Worm (Caenorhabditis elegans): ENCODE results near the gene C44H4.4.
A peak's percentile ranks its signal among the peaks of the same experiment; 100 is the strongest.

The C44H4.4 gene

DNA sequence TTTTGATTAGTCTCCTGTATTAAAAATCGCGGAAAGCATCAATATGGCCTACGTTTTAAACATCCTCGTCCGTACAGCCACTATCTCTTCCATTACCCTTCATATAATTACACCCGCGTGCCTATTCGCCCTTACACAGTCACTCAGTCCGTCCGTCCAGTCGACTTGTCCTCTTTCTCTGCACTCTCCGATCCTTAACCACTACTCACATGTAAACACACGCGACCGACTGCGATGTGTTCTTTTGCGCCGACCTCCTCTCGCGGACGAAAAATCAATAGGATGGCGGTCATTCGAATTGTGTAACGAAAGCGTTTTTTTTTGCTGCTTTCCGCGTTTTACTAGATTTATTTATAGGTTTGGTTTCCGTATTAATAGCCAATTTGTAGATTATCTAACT is 13.8 kb upstream of the C44H4.4 start, which contains the start of gene eor-2 (continued):
- TF ChIP-seq vab-15 (tag; optimal IDR thresholded peaks at IDR 0.05) (no peak), skn-1 (tag; optimal IDR thresholded peaks at IDR 0.05) (peak; percentile 12), hlh-17 (GFP tag; optimal IDR thresholded peaks at IDR 0.05; ENCODE audit: borderline replicate concordance) (no peak), alr-1 (tag; optimal IDR thresholded peaks at IDR 0.05; ENCODE audit: borderline replicate concordance) (no peak), pag-3 (tag; optimal IDR thresholded peaks at IDR 0.05; ENCODE audit: borderline replicate concordance, insufficient read depth) (no peak), C34B4.2 (tag; optimal IDR thresholded peaks at IDR 0.05) (no peak), tbx-2 (tag; optimal IDR thresholded peaks at IDR 0.05) (peak; percentile 66), nhr-84 (tag; optimal IDR thresholded peaks at IDR 0.05) (no peak), nhr-77 (tag; optimal IDR thresholded peaks at IDR 0.05) (no peak), ceh-90 (tag; optimal IDR thresholded peaks at IDR 0.05) (no peak), nhr-20 (tag; optimal IDR thresholded peaks at IDR 0.05) (peak; percentile 79), F16B12.6 (tag; optimal IDR thresholded peaks at IDR 0.05) (no peak), ceh-82 (tag; optimal IDR thresholded peaks at IDR 0.05) (peak in 2 of 3 experiments; percentile 40 to 81), fos-1 (tag; optimal IDR thresholded peaks at IDR 0.05) (no peak), swsn-7 (tag; optimal IDR thresholded peaks at IDR 0.05) (peak; percentile 68), mdl-1 (tag; optimal IDR thresholded peaks at IDR 0.05) (peak; percentile 19 to 96), ceh-63 (GFP tag; optimal IDR thresholded peaks at IDR 0.05) (no peak), fkh-8 (tag; optimal IDR thresholded peaks at IDR 0.05) (peak; percentile 13), zag-1 (tag; optimal IDR thresholded peaks at IDR 0.05) (no peak), egl-27 (tag; optimal IDR thresholded peaks at IDR 0.05) (no peak), jun-1 (tag; optimal IDR thresholded peaks at IDR 0.05) (peak; percentile 80), lin-35 (GFP tag; optimal IDR thresholded peaks at IDR 0.05) (peak; percentile 47 to 81), nhr-12 (tag; optimal IDR thresholded peaks at IDR 0.05) (no peak), egl-13 (tag; optimal IDR thresholded peaks at IDR 0.05) (no peak), ces-1 (GFP tag; optimal IDR thresholded peaks at IDR 0.05) (no peak), nhr-71 (tag; optimal IDR thresholded peaks at IDR 0.05) (peak; percentile 82), lir-3 (tag; optimal IDR thresholded peaks at IDR 0.05; ENCODE audit: poor library complexity) (no peak), nhr-237 (tag; optimal IDR thresholded peaks at IDR 0.05) (no peak), mab-9 (GFP tag; IDR thresholded peaks at IDR 0.05) (no peak), dsc-1 (tag; optimal IDR thresholded peaks at IDR 0.05) (peak; percentile 42), unc-98 (GFP tag; IDR thresholded peaks at IDR 0.05) (no peak), pax-3 (tag; optimal IDR thresholded peaks at IDR 0.05) (no peak), lsy-2 (tag; optimal IDR thresholded peaks at IDR 0.05) (peak; percentile 47 to 65), rnt-1 (tag; optimal IDR thresholded peaks at IDR 0.05) (no peak), hpl-2 (GFP tag; optimal IDR thresholded peaks at IDR 0.05) (no peak), C16A3.4 (tag; optimal IDR thresholded peaks at IDR 0.05) (peak; percentile 16), hlh-4 (tag; optimal IDR thresholded peaks at IDR 0.05) (no peak), elt-3 (tag; optimal IDR thresholded peaks at IDR 0.05) (peak in 2 of 6 experiments; percentile 62 to 77), isw-1 (GFP tag; IDR thresholded peaks at IDR 0.05) (peak; percentile 5; the same call in 1 of the 2 replicates), efl-1 (optimal IDR thresholded peaks at IDR 0.05) (peak; percentile 24 to 49), efl-1 (GFP tag; optimal IDR thresholded peaks at IDR 0.05 in 1 of 2) (peak; percentile 40 to 93), sptf-1 (tag; optimal IDR thresholded peaks at IDR 0.05) (no peak), fkh-4 (tag; optimal IDR thresholded peaks at IDR 0.05; ENCODE audit: borderline replicate concordance) (no peak), blmp-1 (tag; optimal IDR thresholded peaks at IDR 0.05) (peak; percentile 78), lin-14 (GFP tag; optimal IDR thresholded peaks at IDR 0.05) (peak; percentile 96), zip-4 (GFP tag; optimal IDR thresholded peaks at IDR 0.05) (no peak), tlp-1 (tag; optimal IDR thresholded peaks at IDR 0.05) (no peak), mef-2 (tag; optimal IDR thresholded peaks at IDR 0.05) (no peak), ceh-8 (GFP tag; optimal IDR thresholded peaks at IDR 0.05) (no peak), ztf-4 (tag; optimal IDR thresholded peaks at IDR 0.05) (peak; percentile 65), nhr-28 (tag; optimal IDR thresholded peaks at IDR 0.05) (no peak), Y116A8C.19 (tag; optimal IDR thresholded peaks at IDR 0.05; ENCODE audit: borderline replicate concordance) (no peak), aha-1 (tag; optimal IDR thresholded peaks at IDR 0.05) (no peak)
